Fruit fly (Drosophila melanogaster): Measurements from ENCODE around the gene CG16713.

The CG16713 gene

DNA sequence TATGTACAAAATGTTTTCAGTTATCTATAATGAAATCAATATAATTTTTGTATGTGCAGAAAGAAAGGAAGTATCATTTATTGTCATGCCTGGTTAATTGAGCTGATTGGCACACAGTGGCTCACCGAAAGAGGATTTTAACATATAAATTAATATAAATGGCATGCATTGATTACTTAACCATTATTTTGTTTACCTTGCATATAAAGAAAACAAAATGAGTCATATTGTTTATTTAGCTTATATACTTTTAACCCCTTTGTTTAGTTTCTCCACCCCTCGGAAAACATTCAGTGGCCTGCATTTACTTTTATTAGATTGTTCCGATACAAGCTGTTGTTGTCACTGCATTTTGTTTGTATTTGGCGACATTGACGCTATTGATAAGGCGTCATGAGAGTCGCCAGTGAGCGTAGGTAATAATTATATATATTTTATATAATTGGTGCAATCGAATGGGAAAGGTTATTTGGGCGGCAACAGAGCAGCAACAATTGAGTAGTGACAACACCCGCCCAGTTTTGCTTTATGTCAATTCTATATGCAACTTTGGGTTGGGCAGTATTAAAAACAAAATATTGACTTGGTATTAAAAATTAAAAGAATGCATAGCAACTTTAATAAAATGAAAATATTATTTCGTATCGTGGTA lies 47.6 kb downstream of the CG16713 start (continued):
- no peak for TF ChIP-seq CG17186 (GFP tag; optimal IDR thresholded peaks at IDR 0.05)
- TF ChIP-seq Dip2 (GFP tag; IDR thresholded peaks at IDR 0.05) = no peak
- no peak for TF ChIP-seq CG10979 (tag; optimal IDR thresholded peaks at IDR 0.05)
- peak; percentile 31 for TF ChIP-seq PHDP (tag; optimal IDR thresholded peaks at IDR 0.05)
- TF ChIP-seq unc-4 (GFP tag; IDR thresholded peaks at IDR 0.05; ENCODE audit: partially characterized antibody) = no peak
- no peak for TF ChIP-seq crol (GFP tag; IDR thresholded peaks at IDR 0.05)
- TF ChIP-seq stwl (tag; optimal IDR thresholded peaks at IDR 0.05) = no peak
- TF ChIP-seq CG8765 (GFP tag; IDR thresholded peaks at IDR 0.05) = no peak
- no peak for TF ChIP-seq Ada2b (GFP tag; IDR thresholded peaks at IDR 0.05)
- TF ChIP-seq CG10654 (GFP tag; optimal IDR thresholded peaks at IDR 0.05) = no peak
- TF ChIP-seq CG2116 (GFP tag; optimal IDR thresholded peaks at IDR 0.05) = no peak
- 0 out of 2 replicates have a peak, but pooled peaks have one; percentile 34 for TF ChIP-seq CG32767 (GFP tag; IDR thresholded peaks at IDR 0.05)
- TF ChIP-seq sd (tag; optimal IDR thresholded peaks at IDR 0.05) = no peak
- TF ChIP-seq CG12942 (GFP tag; optimal IDR thresholded peaks at IDR 0.05) = no peak
- no peak for TF ChIP-seq sisA (GFP tag; IDR thresholded peaks at IDR 0.05)
- no peak for TF ChIP-seq CG32532 (GFP tag; IDR thresholded peaks at IDR 0.05)
- no peak for TF ChIP-seq CG3163 (GFP tag; optimal IDR thresholded peaks at IDR 0.05)
- no peak for TF ChIP-seq klu (GFP tag; IDR thresholded peaks at IDR 0.05)
- no peak for TF ChIP-seq otp (GFP tag; IDR thresholded peaks at IDR 0.05)
- no peak for TF ChIP-seq hth (optimal IDR thresholded peaks at IDR 0.05)
- TF ChIP-seq CG34376 (GFP tag; optimal IDR thresholded peaks at IDR 0.05) = no peak
- TF ChIP-seq MBD-R2 (GFP tag; IDR thresholded peaks at IDR 0.05) = no peak
- TF ChIP-seq mam (GFP tag; optimal IDR thresholded peaks at IDR 0.05) = no peak
- no peak for TF ChIP-seq CG7963 (GFP tag; IDR thresholded peaks at IDR 0.05; ENCODE audit: partially characterized antibody)
- no peak for TF ChIP-seq CG7928 (GFP tag; optimal IDR thresholded peaks at IDR 0.05)
- TF ChIP-seq CG4730 (GFP tag; IDR thresholded peaks at IDR 0.05) = no peak
- no peak for TF ChIP-seq CG6854 (GFP tag; optimal IDR thresholded peaks at IDR 0.05)
- TF ChIP-seq HLH54F (GFP tag; optimal IDR thresholded peaks at IDR 0.05) = no peak
- no peak for TF ChIP-seq NC2α (GFP tag; optimal IDR thresholded peaks at IDR 0.05)
- no peak for TF ChIP-seq dati (GFP tag; IDR thresholded peaks at IDR 0.05)
- no peak for TF ChIP-seq CG10366 (GFP tag; IDR thresholded peaks at IDR 0.05)
- no peak for TF ChIP-seq HmgD (GFP tag; optimal IDR thresholded peaks at IDR 0.05)
- no peak for TF ChIP-seq CG12299 (tag; optimal IDR thresholded peaks at IDR 0.05)
- no peak for TF ChIP-seq chif (GFP tag; optimal IDR thresholded peaks at IDR 0.05)
- peak; percentile 16 for TF ChIP-seq org-1 (GFP tag; optimal IDR thresholded peaks at IDR 0.05)
- TF ChIP-seq Ets97D (GFP tag; optimal IDR thresholded peaks at IDR 0.05) = no peak
- TF ChIP-seq CG18011 (GFP tag; optimal IDR thresholded peaks at IDR 0.05) = no peak
- TF ChIP-seq CG17328 (GFP tag; IDR thresholded peaks at IDR 0.05) = peak; percentile 21; the same call in 1 of the 2 replicates
- no peak for TF ChIP-seq Atf-2 (GFP tag; optimal IDR thresholded peaks at IDR 0.05)
- TF ChIP-seq CG14050 (GFP tag; IDR thresholded peaks at IDR 0.05) = no peak
- TF ChIP-seq Oaz (GFP tag; IDR thresholded peaks at IDR 0.05) = no peak
- no peak for TF ChIP-seq Meics (GFP tag; optimal IDR thresholded peaks at IDR 0.05)
- TF ChIP-seq CG18476 (GFP tag; optimal IDR thresholded peaks at IDR 0.05) = no peak
- TF ChIP-seq Deaf1 (tag; optimal IDR thresholded peaks at IDR 0.05) = no peak
- TF ChIP-seq C15 (GFP tag; IDR thresholded peaks at IDR 0.05) = no peak
- no peak for TF ChIP-seq Taf1 (GFP tag; IDR thresholded peaks at IDR 0.05)
